Worm (Caenorhabditis elegans): Measurements from ENCODE around the gene jmjd-4.
A peak's percentile ranks its signal among the peaks of the same experiment; 100 is the strongest.

DNA sequence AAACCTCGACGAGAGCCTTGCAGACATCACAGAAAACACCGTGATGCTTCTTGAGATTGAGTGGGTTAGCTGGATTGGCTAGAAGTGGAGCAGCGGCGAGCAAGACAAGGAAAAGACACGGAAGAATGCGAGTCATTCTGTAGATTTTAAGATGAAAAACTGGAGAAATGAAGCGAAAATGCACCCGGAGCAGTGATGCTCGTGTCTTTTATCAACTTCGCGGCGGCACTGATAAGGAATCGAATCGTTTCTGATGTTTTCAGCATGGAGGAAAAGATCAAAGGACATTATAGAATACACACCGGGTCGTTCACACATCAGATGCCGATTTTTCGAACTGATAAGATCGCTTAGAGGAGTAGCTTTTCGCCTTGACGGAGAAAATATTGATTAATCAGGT lies 21.6 kb upstream of the jmjd-4 start, which contains the start of gene spp-1:
- no peak for TF ChIP-seq lin-13 (GFP tag; optimal IDR thresholded peaks at IDR 0.05)
- TF ChIP-seq zag-1 (tag; optimal IDR thresholded peaks at IDR 0.05), result no peak
- TF ChIP-seq unc-62 (GFP tag; optimal IDR thresholded peaks at IDR 0.05), result no peak
- TF ChIP-seq blmp-1 (tag; optimal IDR thresholded peaks at IDR 0.05; ENCODE audit: insufficient read depth), result no peak
- no peak for TF ChIP-seq mab-5 (tag; optimal IDR thresholded peaks at IDR 0.05)
- peak; percentile 54 for TF ChIP-seq sma-9 (GFP tag; optimal IDR thresholded peaks at IDR 0.05)
- no peak for TF ChIP-seq sma-9 (tag; optimal IDR thresholded peaks at IDR 0.05)
- TF ChIP-seq skn-1 (tag; optimal IDR thresholded peaks at IDR 0.05), result no peak
- no peak for TF ChIP-seq nhr-77 (tag; optimal IDR thresholded peaks at IDR 0.05)
